Fruit fly (Drosophila melanogaster) whole organism, pupa: ENCODE results near the gene meep.

Experiments used
- CG10348 ChIP-seq: fragments of 200-800 bp; sonication (Bioruptor generic); IDR thresholded peaks from 2 replicates; pipeline ENCODE4 v1.3.6; 2022; ENCODE audit warnings: missing biosample characterization, missing genetic modification characterization
- CG12605 ChIP-seq: fragments of 200-800 bp; sonication (Bioruptor generic); IDR thresholded peaks from 2 replicates; pipeline ENCODE4 v1.3.6; 2022; ENCODE audit warnings: missing biosample characterization, missing genetic modification characterization
- CG13204 ChIP-seq: fragments of 200-800 bp; sonication (Bioruptor generic); optimal IDR thresholded peaks from 2 replicates; lab custom pipeline; 2018; ENCODE audit warnings: missing biosample characterization, mild to moderate bottlenecking, missing genetic modification characterization, moderate library complexity
- CG14655 ChIP-seq: fragments of 200-800 bp; sonication (Bioruptor generic); optimal IDR thresholded peaks from 3 replicates; lab custom pipeline; 2017; ENCODE audit warnings: mild to moderate bottlenecking, missing biosample characterization, missing genetic modification reagents, missing genetic modification characterization
- CG15710 ChIP-seq: fragments of 200-800 bp; sonication (Bioruptor generic); optimal IDR thresholded peaks from 2 replicates; lab custom pipeline; 2018; ENCODE audit warnings: missing biosample characterization, mild to moderate bottlenecking, missing genetic modification characterization, moderate library complexity
- CG17806 ChIP-seq: fragments of 200-800 bp; sonication (Bioruptor generic); optimal IDR thresholded peaks from 2 replicates; lab custom pipeline; 2018; ENCODE audit warnings: missing biosample characterization, mild to moderate bottlenecking, missing genetic modification characterization, moderate library complexity
- CG32121 ChIP-seq: fragments of 200-800 bp; sonication (Bioruptor generic); IDR thresholded peaks from 2 replicates; pipeline ENCODE4 v1.3.6; 2022; ENCODE audit warnings: missing biosample characterization, missing genetic modification characterization
- CG34367 ChIP-seq: fragments of 200-800 bp; sonication (Bioruptor generic); optimal IDR thresholded peaks from 2 replicates; lab custom pipeline; 2018; ENCODE audit warnings: missing biosample characterization, mild to moderate bottlenecking, missing genetic modification characterization
- CG4496 ChIP-seq: fragments of 200-800 bp; sonication (Bioruptor generic); IDR thresholded peaks from 3 replicates; pipeline ENCODE4 v1.3.6; 2022; ENCODE audit warnings: missing biosample characterization, missing genetic modification characterization
- CG8159 ChIP-seq: fragments of 200-800 bp; sonication (Bioruptor generic); optimal IDR thresholded peaks from 3 replicates; lab custom pipeline; 2018; ENCODE audit warnings: missing biosample characterization, mild to moderate bottlenecking, missing genetic modification characterization, moderate library complexity
- CG8301 ChIP-seq: fragments of 200-800 bp; sonication (Bioruptor generic); optimal IDR thresholded peaks from 2 replicates; lab custom pipeline; 2018; ENCODE audit warnings: missing biosample characterization, mild to moderate bottlenecking, missing genetic modification characterization
- CG9948 ChIP-seq: fragments of 200-800 bp; sonication (Bioruptor generic); optimal IDR thresholded peaks from 2 replicates; lab custom pipeline; 2018; ENCODE audit warnings: missing biosample characterization, mild to moderate bottlenecking, missing genetic modification characterization, moderate library complexity
- D1 ChIP-seq: fragments of 200-800 bp; sonication (Bioruptor generic); optimal IDR thresholded peaks from 2 replicates; lab custom pipeline; 2018; ENCODE audit warnings: missing biosample characterization, mild to moderate bottlenecking, missing genetic modification characterization, moderate library complexity
- EcR ChIP-seq: fragments of 200-800 bp; sonication (Bioruptor generic); optimal IDR thresholded peaks from 3 replicates; lab custom pipeline; 2019; ENCODE audit warnings: missing biosample characterization, missing genetic modification characterization, mild to moderate bottlenecking, moderate library complexity, missing genetic modification reagents
- Ets98B ChIP-seq: fragments of 200-800 bp; sonication (Bioruptor generic); IDR thresholded peaks from 2 replicates; pipeline ENCODE4 v1.3.6; 2022; ENCODE audit warnings: missing biosample characterization, missing genetic modification characterization
- Pif1A ChIP-seq: fragments of 200-800 bp; sonication (Bioruptor generic); optimal IDR thresholded peaks from 3 replicates; lab custom pipeline; 2016; ENCODE audit warnings: missing biosample characterization, missing genetic modification characterization
- Pif1B ChIP-seq: fragments of 200-800 bp; sonication (Bioruptor generic); optimal IDR thresholded peaks from 3 replicates; lab custom pipeline; 2016; ENCODE audit warnings: missing biosample characterization, missing genetic modification characterization
- Snoo ChIP-seq: fragments of 200-800 bp; sonication (Bioruptor generic); optimal IDR thresholded peaks from 3 replicates; lab custom pipeline; 2017; ENCODE audit warnings: missing biosample characterization, mild to moderate bottlenecking, missing genetic modification characterization, inconsistent platforms
- fd96Ca ChIP-seq: fragments of 200-800 bp; sonication (Bioruptor generic); IDR thresholded peaks from 3 replicates; pipeline ENCODE4 v1.3.6; 2022; ENCODE audit warnings: missing biosample characterization, missing genetic modification characterization
- gl ChIP-seq: fragments of 200-800 bp; sonication (Bioruptor generic); optimal IDR thresholded peaks from 2 replicates; lab custom pipeline; 2018; ENCODE audit warnings: missing biosample characterization, mild to moderate bottlenecking, missing genetic modification characterization
- rn ChIP-seq: fragments of 200-800 bp; sonication (Bioruptor generic); IDR thresholded peaks from 2 replicates; pipeline ENCODE4 v1.3.6; 2022; ENCODE audit warnings: missing biosample characterization, missing genetic modification characterization

The meep gene

DNA sequence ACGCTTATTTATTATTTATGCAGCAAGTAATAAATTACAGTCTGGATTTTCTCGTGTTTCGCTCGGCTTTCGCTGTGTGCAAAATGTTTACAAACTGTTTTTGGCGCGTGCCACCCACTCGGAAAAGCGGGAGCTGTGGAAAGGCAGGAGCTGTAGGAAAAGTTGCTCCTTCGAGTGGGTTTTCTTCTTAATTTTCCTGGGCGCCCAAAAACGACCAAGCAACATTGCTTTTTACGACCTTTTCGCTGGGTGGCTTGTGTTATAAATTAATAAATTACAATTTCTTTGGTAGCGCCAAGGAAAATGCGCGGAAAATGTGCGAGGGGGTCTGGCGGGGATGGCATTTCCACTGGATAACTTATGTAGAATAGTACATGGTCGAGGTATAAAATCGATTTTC is 26.3 kb downstream of the meep start:
- TF ChIP-seq EcR (GFP tag; lab: Kevin White, UChicago) (no peak), Pif1A (GFP tag; lab: Kevin White, UChicago) (no peak), CG13204 (GFP tag; lab: Kevin White, UChicago) (no peak), CG8159 (tag; lab: Kevin White, UChicago) (no peak), CG9948 (tag; lab: Kevin White, UChicago) (no peak), CG8301 (tag; lab: Kevin White, UChicago) (no peak), CG15710 (tag; lab: Kevin White, UChicago) (no peak), CG14655 (no peak), gl (no peak), CG32121 (GFP tag; lab: Robert Waterston, UW) (no peak), CG4496 (GFP tag; lab: Robert Waterston, UW) (no peak), CG10348 (GFP tag; lab: Robert Waterston, UW) (no peak), D1 (tag; lab: Kevin White, UChicago) (no peak), CG34367 (tag; lab: Kevin White, UChicago) (no peak)

DNA sequence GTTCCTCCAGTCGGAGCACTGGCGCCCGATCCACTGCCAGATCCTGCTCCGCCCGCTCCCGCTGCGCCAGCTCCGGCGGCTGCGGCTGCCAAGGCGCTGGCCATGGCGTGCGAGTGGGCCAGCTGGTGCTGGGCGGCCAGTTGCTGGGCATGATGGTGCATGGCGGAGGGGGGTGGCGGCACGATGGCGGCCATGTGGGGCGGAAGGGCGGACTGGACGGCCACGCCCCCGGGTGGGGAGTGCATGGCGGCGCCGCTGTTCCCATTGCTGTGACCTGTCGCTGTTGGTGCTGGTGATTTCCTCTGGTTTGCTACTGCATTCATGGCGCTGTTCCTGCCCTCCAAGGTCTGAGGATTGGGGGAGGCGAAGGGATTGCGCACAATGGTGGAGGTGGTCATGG is 30.0 kb downstream of the meep start:
- TF ChIP-seq CG17806 (tag; lab: Kevin White, UChicago) (no peak), CG12605 (no peak), EcR (GFP tag; lab: Kevin White, UChicago) (no peak), CG34367 (tag; lab: Kevin White, UChicago) (no peak), CG14655 (no peak), Ets98B (GFP tag; lab: Robert Waterston, UW) (no peak), CG9948 (tag; lab: Kevin White, UChicago) (no peak), rn (GFP tag; lab: Robert Waterston, UW) (no peak), gl (no peak), D1 (tag; lab: Kevin White, UChicago) (no peak), CG8301 (tag; lab: Kevin White, UChicago) (no peak), CG10348 (GFP tag; lab: Robert Waterston, UW) (no peak), CG8159 (tag; lab: Kevin White, UChicago) (no peak), CG32121 (GFP tag; lab: Robert Waterston, UW) (no peak), CG15710 (tag; lab: Kevin White, UChicago) (no peak), Pif1B (GFP tag; lab: Kevin White, UChicago) (no peak)

DNA sequence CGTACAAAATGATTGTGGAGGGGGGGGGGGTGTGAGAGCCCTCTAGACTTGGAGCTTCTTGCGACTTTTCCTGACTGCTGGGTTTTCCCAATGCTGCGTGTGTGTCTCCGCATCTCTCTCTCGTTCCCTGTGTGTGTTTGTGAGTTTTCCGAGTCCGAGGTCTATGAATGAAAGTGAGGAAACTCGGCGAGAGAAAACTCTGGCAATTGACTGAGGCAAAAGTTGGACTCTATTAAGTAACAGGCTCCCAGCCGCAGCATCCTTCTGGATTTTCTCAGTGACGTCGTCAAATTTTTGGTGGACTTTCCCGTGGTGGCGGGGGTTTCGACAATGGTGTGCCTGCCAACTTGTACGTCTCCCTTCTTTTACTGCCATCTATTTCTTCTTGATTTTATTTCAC is 32.2 kb downstream of the meep start:
- no peak for TF ChIP-seq CG17806 (tag; lab: Kevin White, UChicago)
- TF ChIP-seq CG10348 (GFP tag; lab: Robert Waterston, UW), result no peak
- no peak for TF ChIP-seq CG13204 (GFP tag; lab: Kevin White, UChicago)
- TF ChIP-seq CG34367 (tag; lab: Kevin White, UChicago), result no peak
- TF ChIP-seq CG8159 (tag; lab: Kevin White, UChicago), result no peak
- no peak for TF ChIP-seq rn (GFP tag; lab: Robert Waterston, UW)
- no peak for TF ChIP-seq gl
- TF ChIP-seq Pif1B (GFP tag; lab: Kevin White, UChicago), result no peak

DNA sequence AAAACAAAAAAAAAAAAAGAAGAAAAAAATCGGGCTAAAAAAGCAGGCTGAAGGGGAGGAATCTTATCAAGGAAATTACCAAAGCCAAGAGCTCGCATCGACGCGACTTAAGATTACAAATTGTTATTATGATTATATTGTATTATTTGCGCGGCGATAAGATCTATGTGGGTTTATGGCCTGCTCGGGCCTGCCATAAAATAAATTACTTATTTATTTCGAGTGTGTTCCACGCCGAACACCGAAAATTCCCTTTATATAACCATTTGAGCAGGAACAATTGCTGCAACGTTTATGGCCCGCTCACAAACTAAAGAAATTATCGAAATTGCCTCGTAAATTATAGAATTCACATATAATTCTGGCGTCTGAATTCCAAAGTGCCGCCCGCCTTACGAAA is 33.2 kb downstream of the meep start:
- no peak for TF ChIP-seq CG15710 (tag; lab: Kevin White, UChicago)
- no peak for TF ChIP-seq rn (GFP tag; lab: Robert Waterston, UW)
- TF ChIP-seq CG4496 (GFP tag; lab: Robert Waterston, UW), result no peak
- no peak for TF ChIP-seq CG13204 (GFP tag; lab: Kevin White, UChicago)
- no peak for TF ChIP-seq EcR (GFP tag; lab: Kevin White, UChicago)
- no peak for TF ChIP-seq fd96Ca
- TF ChIP-seq D1 (tag; lab: Kevin White, UChicago), result no peak
- no peak for TF ChIP-seq Ets98B (GFP tag; lab: Robert Waterston, UW)
- TF ChIP-seq CG17806 (tag; lab: Kevin White, UChicago), result no peak
- no peak for TF ChIP-seq Pif1B (GFP tag; lab: Kevin White, UChicago)
- TF ChIP-seq CG8301 (tag; lab: Kevin White, UChicago), result no peak

DNA sequence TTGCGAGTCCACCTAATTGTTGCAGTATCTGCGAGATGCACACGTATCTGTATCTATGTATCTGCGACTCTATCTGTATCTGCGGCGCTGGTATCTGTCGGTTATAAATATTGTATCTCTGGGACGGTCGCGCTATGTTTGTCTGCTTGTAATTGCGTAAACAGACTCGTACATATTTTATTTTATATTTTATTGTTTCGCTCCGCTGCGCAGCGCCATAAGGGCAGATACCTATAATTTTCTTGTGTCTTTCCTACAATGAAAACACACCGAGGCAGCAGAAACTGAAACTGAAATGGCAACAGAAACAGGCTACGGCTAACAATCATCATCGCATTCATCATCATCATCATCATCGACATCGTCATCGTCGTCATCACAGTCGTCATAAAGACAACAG is 34.4 kb downstream of the meep start:
- TF ChIP-seq Ets98B (GFP tag; lab: Robert Waterston, UW), result no peak
- no peak for TF ChIP-seq CG14655
- no peak for TF ChIP-seq CG12605
- no peak for TF ChIP-seq CG34367 (tag; lab: Kevin White, UChicago)
- no peak for TF ChIP-seq Snoo
- TF ChIP-seq CG13204 (GFP tag; lab: Kevin White, UChicago), result no peak
- no peak for TF ChIP-seq CG10348 (GFP tag; lab: Robert Waterston, UW)
- no peak for TF ChIP-seq EcR (GFP tag; lab: Kevin White, UChicago)
- TF ChIP-seq CG4496 (GFP tag; lab: Robert Waterston, UW), result no peak
- TF ChIP-seq fd96Ca, result no peak
- no peak for TF ChIP-seq D1 (tag; lab: Kevin White, UChicago)
- TF ChIP-seq CG32121 (GFP tag; lab: Robert Waterston, UW), result no peak
- no peak for TF ChIP-seq gl
- TF ChIP-seq CG15710 (tag; lab: Kevin White, UChicago), result no peak
- TF ChIP-seq Pif1A (GFP tag; lab: Kevin White, UChicago), result no peak
- no peak for TF ChIP-seq rn (GFP tag; lab: Robert Waterston, UW)
- no peak for TF ChIP-seq CG8301 (tag; lab: Kevin White, UChicago)
- no peak for TF ChIP-seq CG9948 (tag; lab: Kevin White, UChicago)
- no peak for TF ChIP-seq CG8159 (tag; lab: Kevin White, UChicago)
